Fruit fly (Drosophila melanogaster): Measurements from ENCODE around the gene CG9673.

dm6 chrX:16747467-16747866 lies 43.8 kb upstream of the CG9673 start:
- TF ChIP-seq Myc (optimal IDR thresholded peaks at IDR 0.05): no peak
- no peak for TF ChIP-seq psq (optimal IDR thresholded peaks at IDR 0.05)
- TF ChIP-seq Sin3A (optimal IDR thresholded peaks at IDR 0.05): no peak
- no peak for TF ChIP-seq h (optimal IDR thresholded peaks at IDR 0.05)
- TF ChIP-seq ttk (optimal IDR thresholded peaks at IDR 0.05): no peak
